Fruit fly (Drosophila melanogaster) whole organism, embryonic: ENCODE data around the gene CG45099.

ENCODE experiments used
- CG10147 ChIP-seq: fragments of 200-800 bp; sonication (Bioruptor generic); optimal IDR thresholded peaks from 2 replicates; lab custom pipeline; 2019; ENCODE audit warnings: missing biosample characterization, mild to moderate bottlenecking, missing genetic modification characterization, moderate library complexity
- CG10543 ChIP-seq: fragments of 200-800 bp; sonication (Bioruptor generic); optimal IDR thresholded peaks from 3 replicates; lab custom pipeline; 2017; ENCODE audit warnings: missing biosample characterization, mild to moderate bottlenecking, missing genetic modification characterization, moderate library complexity
- CG11560 ChIP-seq: fragments of 200-800 bp; sonication (Bioruptor generic); IDR thresholded peaks from 3 replicates; pipeline ENCODE4 v1.3.6; 2022; ENCODE audit warnings: missing biosample characterization, missing genetic modification characterization
- CG15514 ChIP-seq: fragments of 200-800 bp; sonication (Bioruptor generic); optimal IDR thresholded peaks from 3 replicates; lab custom pipeline; 2017; ENCODE audit warnings: missing biosample characterization, missing genetic modification characterization, mild to moderate bottlenecking, moderate library complexity, missing genetic modification reagents
- CG1603 ChIP-seq: fragments of 200-800 bp; sonication (Bioruptor generic); optimal IDR thresholded peaks from 2 replicates; lab custom pipeline; 2019; ENCODE audit warnings: missing biosample characterization, mild to moderate bottlenecking, missing genetic modification characterization, moderate library complexity
- CG30431 ChIP-seq: fragments of 200-800 bp; sonication (Bioruptor generic); optimal IDR thresholded peaks from 2 replicates; lab custom pipeline; 2017; ENCODE audit warnings: missing biosample characterization, missing genetic modification characterization
- CG33213 ChIP-seq: fragments of 200-800 bp; sonication (Bioruptor generic); optimal IDR thresholded peaks from 3 replicates; lab custom pipeline; 2016; ENCODE audit warnings: missing biosample characterization, missing genetic modification characterization
- CG33557 ChIP-seq: fragments of 200-800 bp; sonication (Bioruptor generic); optimal IDR thresholded peaks from 2 replicates; lab custom pipeline; 2019; ENCODE audit warnings: missing biosample characterization, mild to moderate bottlenecking, missing genetic modification characterization, moderate library complexity
- CG3995 ChIP-seq: fragments of 200-800 bp; sonication (Bioruptor generic); optimal IDR thresholded peaks from 3 replicates; lab custom pipeline; 2016; ENCODE audit warnings: missing biosample characterization, missing genetic modification characterization
- CG42726 ChIP-seq: fragments of 200-800 bp; sonication (Bioruptor generic); IDR thresholded peaks from 2 replicates; pipeline ENCODE4 v1.3.6; 2022; ENCODE audit warnings: missing biosample characterization, missing genetic modification characterization; ENCODE audit not compliant: partially characterized antibody
- CG5180 ChIP-seq: fragments of 200-800 bp; sonication (Bioruptor generic); optimal IDR thresholded peaks from 3 replicates; lab custom pipeline; 2017; ENCODE audit warnings: missing biosample characterization, missing genetic modification characterization, mild to moderate bottlenecking, moderate library complexity, missing genetic modification reagents
- CG6791 ChIP-seq: fragments of 200-800 bp; sonication (Bioruptor generic); IDR thresholded peaks from 3 replicates; pipeline ENCODE4 v1.3.6; 2022; ENCODE audit warnings: missing biosample characterization, missing genetic modification characterization; ENCODE audit not compliant: partially characterized antibody
- CG7745 ChIP-seq: fragments of 200-800 bp; sonication (Bioruptor generic); optimal IDR thresholded peaks from 2 replicates; lab custom pipeline; 2018; ENCODE audit warnings: missing biosample characterization, mild to moderate bottlenecking, missing genetic modification characterization, moderate library complexity
- CG7987 ChIP-seq: fragments of 200-800 bp; sonication (Bioruptor generic); optimal IDR thresholded peaks from 2 replicates; lab custom pipeline; 2018; ENCODE audit warnings: missing biosample characterization, mild to moderate bottlenecking, missing genetic modification characterization, moderate library complexity
- CG8388 ChIP-seq: fragments of 200-800 bp; sonication (Bioruptor generic); optimal IDR thresholded peaks from 2 replicates; lab custom pipeline; 2019; ENCODE audit warnings: missing biosample characterization, mild to moderate bottlenecking, missing genetic modification characterization, moderate library complexity
- CG9437 ChIP-seq: fragments of 200-800 bp; sonication (Bioruptor generic); optimal IDR thresholded peaks from 2 replicates; lab custom pipeline; 2018; ENCODE audit warnings: missing biosample characterization, mild to moderate bottlenecking, missing genetic modification characterization
- CHES-1-like ChIP-seq: fragments of 200-800 bp; sonication (Bioruptor generic); optimal IDR thresholded peaks from 2 replicates; lab custom pipeline; 2016; ENCODE audit warnings: missing biosample characterization, missing genetic modification characterization
- Camta ChIP-seq: fragments of 200-800 bp; sonication (Bioruptor generic); optimal IDR thresholded peaks from 2 replicates; lab custom pipeline; 2016; ENCODE audit warnings: missing biosample characterization, missing genetic modification characterization
- Elba2 ChIP-seq: fragments of 200-800 bp; sonication (Bioruptor generic); optimal IDR thresholded peaks from 3 replicates; lab custom pipeline; 2016; ENCODE audit warnings: missing biosample characterization, missing genetic modification characterization
- HLH54F ChIP-seq: fragments of 200-800 bp; sonication (Bioruptor generic); optimal IDR thresholded peaks from 3 replicates; lab custom pipeline; 2016; ENCODE audit warnings: missing biosample characterization, missing genetic modification characterization
- Mes4 ChIP-seq: fragments of 200-800 bp; sonication (Bioruptor generic); optimal IDR thresholded peaks from 2 replicates; lab custom pipeline; 2016; ENCODE audit warnings: missing biosample characterization, missing genetic modification characterization
- NC2α ChIP-seq: fragments of 200-800 bp; sonication (Bioruptor generic); optimal IDR thresholded peaks from 2 replicates; lab custom pipeline; 2016; ENCODE audit warnings: missing biosample characterization, missing genetic modification characterization
- NfI ChIP-seq: fragments of 200-800 bp; sonication (Bioruptor generic); optimal IDR thresholded peaks from 3 replicates; lab custom pipeline; 2018; ENCODE audit warnings: missing biosample characterization, mild to moderate bottlenecking, missing genetic modification characterization, moderate library complexity
- Stat92E ChIP-seq, 3 experiments: fragments of >200 bp in 2 of 3; fragments of 200-800 bp in 1 of 3; sonication (Bioruptor generic) in 1 of 3; optimal IDR thresholded peaks; 2 replicates each; lab custom pipeline; 2017 to 2019; ENCODE audit warnings: missing biosample characterization in 3 of 3, missing genetic modification characterization in 3 of 3, mild to moderate bottlenecking in 1 of 3, moderate library complexity in 1 of 3
- Xrp1 ChIP-seq: fragments of 200-800 bp; sonication (Bioruptor generic); IDR thresholded peaks from 2 replicates; pipeline ENCODE4 v1.3.6; 2022; ENCODE audit warnings: missing biosample characterization, missing genetic modification characterization
- YL-1 ChIP-seq: fragments of 200-800 bp; sonication (Bioruptor generic); optimal IDR thresholded peaks from 3 replicates; lab custom pipeline; 2017; ENCODE audit warnings: missing biosample characterization, mild to moderate bottlenecking, missing genetic modification characterization
- aop ChIP-seq: fragments of 200-800 bp; sonication (Bioruptor generic); IDR thresholded peaks from 2 replicates; pipeline ENCODE4 v1.3.6; 2022; ENCODE audit warnings: missing biosample characterization, missing genetic modification characterization
- ara ChIP-seq: fragments of 200-800 bp; sonication (Bioruptor generic); IDR thresholded peaks from 2 replicates; pipeline ENCODE4 v1.3.6; 2022; ENCODE audit warnings: missing biosample characterization, missing genetic modification characterization
- crp ChIP-seq, 2 experiments: fragments of 200-800 bp; sonication (Bioruptor generic); optimal IDR thresholded peaks; 2 replicates in 1 of 2; 3 replicates in 1 of 2; lab custom pipeline; 2017; ENCODE audit warnings: missing biosample characterization in 2 of 2, missing genetic modification characterization in 2 of 2, mild to moderate bottlenecking in 1 of 2, moderate library complexity in 1 of 2
- dpn ChIP-seq, 2 experiments: fragments of 200-800 bp; sonication (Bioruptor generic); optimal IDR thresholded peaks; 3 replicates each; lab custom pipeline; 2016; ENCODE audit warnings: missing biosample characterization in 2 of 2, missing genetic modification characterization in 2 of 2
- fru ChIP-seq: fragments of >200 bp; optimal IDR thresholded peaks from 2 replicates; lab custom pipeline; 2017
- fu2 ChIP-seq: fragments of 200-800 bp; sonication (Bioruptor generic); optimal IDR thresholded peaks from 2 replicates; lab custom pipeline; 2016; ENCODE audit warnings: missing biosample characterization, missing genetic modification characterization
- gem ChIP-seq: fragments of 200-800 bp; sonication (Bioruptor generic); optimal IDR thresholded peaks from 2 replicates; lab custom pipeline; 2019; ENCODE audit warnings: missing biosample characterization, mild to moderate bottlenecking, missing genetic modification characterization, moderate library complexity
- jigr1 ChIP-seq: fragments of 200-800 bp; sonication (Bioruptor generic); IDR thresholded peaks from 3 replicates; pipeline ENCODE4 v1.3.6; 2022; ENCODE audit warnings: missing biosample characterization, missing genetic modification characterization
- kay ChIP-seq: fragments of 200-800 bp; sonication (Bioruptor generic); optimal IDR thresholded peaks from 2 replicates; lab custom pipeline; 2016; ENCODE audit warnings: missing biosample characterization, missing genetic modification characterization
- lov ChIP-seq, 2 experiments: fragments of 200-800 bp in 1 of 2; fragments of >200 bp in 1 of 2; sonication (Bioruptor generic) in 1 of 2; IDR thresholded peaks in 1 of 2; optimal IDR thresholded peaks in 1 of 2; 2 replicates in 1 of 2; 3 replicates in 1 of 2; pipeline versions ENCODE4 v1.3.6 to Lab custom; 2017 to 2022; ENCODE audit warnings: missing biosample characterization in 1 of 2, missing genetic modification characterization in 1 of 2
- maf-S ChIP-seq: fragments of 200-800 bp; sonication (Bioruptor generic); optimal IDR thresholded peaks from 2 replicates; lab custom pipeline; 2016; ENCODE audit warnings: missing biosample characterization, missing genetic modification characterization
- mirr ChIP-seq: fragments of 200-800 bp; sonication (Bioruptor generic); optimal IDR thresholded peaks from 3 replicates; lab custom pipeline; 2018; ENCODE audit warnings: missing biosample characterization, mild to moderate bottlenecking, missing genetic modification characterization
- nau ChIP-seq: fragments of 200-800 bp; sonication (Bioruptor generic); optimal IDR thresholded peaks from 3 replicates; lab custom pipeline; 2017; ENCODE audit warnings: missing biosample characterization, mild to moderate bottlenecking, missing genetic modification characterization, missing genetic modification reagents
- nom ChIP-seq: fragments of 200-800 bp; sonication (Bioruptor generic); optimal IDR thresholded peaks from 2 replicates; lab custom pipeline; 2017; ENCODE audit warnings: missing biosample characterization, missing genetic modification characterization, mild to moderate bottlenecking, moderate library complexity, missing genetic modification reagents
- onecut ChIP-seq: fragments of 200-800 bp; sonication (Bioruptor generic); IDR thresholded peaks from 2 replicates; pipeline ENCODE4 v1.3.6; 2022; ENCODE audit warnings: missing biosample characterization, missing genetic modification characterization
- otp ChIP-seq: fragments of 200-800 bp; sonication (Bioruptor generic); IDR thresholded peaks from 3 replicates; pipeline ENCODE4, ENCODE4 v1.3.6; 2022; ENCODE audit warnings: missing biosample characterization, missing genetic modification characterization
- p53 ChIP-seq: fragments of 200-800 bp; sonication (Bioruptor generic); optimal IDR thresholded peaks from 2 replicates; lab custom pipeline; 2016; ENCODE audit warnings: missing biosample characterization, missing genetic modification characterization
- pita ChIP-seq: fragments of 200-800 bp; sonication (Bioruptor generic); optimal IDR thresholded peaks from 2 replicates; lab custom pipeline; 2017; ENCODE audit warnings: missing biosample characterization, mild to moderate bottlenecking, missing genetic modification characterization
- sens-2 ChIP-seq: fragments of 200-800 bp; sonication (Bioruptor generic); IDR thresholded peaks from 2 replicates; pipeline ENCODE4 v1.3.6; 2022; ENCODE audit warnings: missing biosample characterization, missing genetic modification characterization
- seq ChIP-seq: fragments of 200-800 bp; sonication (Bioruptor generic); IDR thresholded peaks from 2 replicates; pipeline ENCODE4 v1.3.6; 2022; ENCODE audit warnings: missing biosample characterization, missing genetic modification characterization
- sisA ChIP-seq: fragments of 200-800 bp; sonication (Bioruptor generic); IDR thresholded peaks from 2 replicates; pipeline ENCODE4 v1.3.6; 2022; ENCODE audit warnings: missing biosample characterization, missing genetic modification characterization
- sqz ChIP-seq: fragments of 200-800 bp; sonication (Bioruptor generic); optimal IDR thresholded peaks from 3 replicates; lab custom pipeline; 2018; ENCODE audit warnings: missing biosample characterization, mild to moderate bottlenecking, missing genetic modification characterization
- tgo ChIP-seq: fragments of 200-800 bp; sonication (Bioruptor generic); IDR thresholded peaks from 3 replicates; pipeline ENCODE4 v1.3.6; 2022; ENCODE audit warnings: missing biosample characterization, missing genetic modification characterization
- unc-4 ChIP-seq: fragments of 200-800 bp; sonication (Bioruptor generic); IDR thresholded peaks from 2 replicates; pipeline ENCODE4 v1.3.6; 2022; ENCODE audit warnings: missing biosample characterization, missing genetic modification characterization; ENCODE audit not compliant: partially characterized antibody
- zfh2 ChIP-seq: fragments of 200-800 bp; sonication (Bioruptor generic); optimal IDR thresholded peaks from 2 replicates; lab custom pipeline; 2016; ENCODE audit warnings: missing biosample characterization, missing genetic modification characterization

The CG45099 gene

dm6 chr3R:22035552-22035951 is 1.5 kb upstream of the CG45099 start (continued):
- TF ChIP-seq CG33213 (no peak), CG3995 (no peak), CHES-1-like (GFP tag; lab: Kevin White, UChicago) (no peak), CG15514 (GFP tag; lab: Kevin White, UChicago) (peak; percentile 4), CG1603 (tag; lab: Kevin White, UChicago) (no peak), kay (GFP tag; lab: Kevin White, UChicago) (no peak), seq (GFP tag; lab: Robert Waterston, UW) (no peak), maf-S (GFP tag; lab: Kevin White, UChicago) (no peak), CG10147 (GFP tag; lab: Kevin White, UChicago) (no peak), crp (GFP tag; optimal IDR thresholded peaks at IDR 0.05; lab: Kevin White, UChicago) (no peak), Stat92E (GFP tag; optimal IDR thresholded peaks at IDR 0.05; lab: Kevin White, UChicago) (no peak), unc-4 (GFP tag; lab: Robert Waterston, UW) (peak; percentile 78), CG5180 (GFP tag; lab: Kevin White, UChicago) (no peak), jigr1 (GFP tag; lab: Robert Waterston, UW) (no peak), lov (optimal IDR thresholded peaks at IDR 0.05; lab: Kevin White, UChicago) (no peak), lov (GFP tag; IDR thresholded peaks at IDR 0.05; lab: Robert Waterston, UW) (no peak), ara (GFP tag; lab: Robert Waterston, UW) (no peak), Mes4 (no peak), Xrp1 (GFP tag; lab: Robert Waterston, UW) (no peak), CG6791 (GFP tag; lab: Robert Waterston, UW) (peak; percentile 84), Elba2 (GFP tag; lab: Kevin White, UChicago) (no peak), NC2α (GFP tag; lab: Kevin White, UChicago) (no peak), otp (GFP tag; lab: Robert Waterston, UW) (no peak), CG30431 (GFP tag; lab: Kevin White, UChicago) (no peak), gem (tag; lab: Kevin White, UChicago) (no peak), aop (no peak), CG9437 (GFP tag; lab: Kevin White, UChicago) (no peak), CG7987 (no peak), sisA (no peak), mirr (GFP tag; lab: Kevin White, UChicago) (no peak), CG7745 (no peak), CG8388 (GFP tag; lab: Kevin White, UChicago) (no peak), CG42726 (GFP tag; lab: Robert Waterston, UW) (peak; percentile 66), nau (no peak), onecut (GFP tag; lab: Robert Waterston, UW) (peak; percentile 20; the same call in 1 of the 2 replicates), fu2 (GFP tag; lab: Kevin White, UChicago) (no peak), sens-2 (GFP tag; lab: Robert Waterston, UW) (no peak), p53 (no peak), nom (GFP tag; lab: Kevin White, UChicago) (no peak), tgo (no peak), YL-1 (peak; percentile 62), sqz (GFP tag; lab: Kevin White, UChicago) (no peak), pita (no peak), CG11560 (tag; lab: Robert Waterston, UW) (no peak), Camta (GFP tag; lab: Kevin White, UChicago) (no peak), HLH54F (no peak), fru (lab: Kevin White, UChicago) (no peak), zfh2 (GFP tag; lab: Kevin White, UChicago) (no peak), NfI (no peak), dpn (GFP tag; optimal IDR thresholded peaks at IDR 0.05; lab: Kevin White, UChicago) (no peak), CG10543 (GFP tag; lab: Kevin White, UChicago) (no peak), CG33557 (GFP tag; lab: Kevin White, UChicago) (no peak)
